Fruit fly (Drosophila melanogaster): Measurements from ENCODE around the gene santa-maria.
A peak's percentile ranks its signal among the peaks of the same experiment; 100 is the strongest.

The santa-maria gene

DNA sequence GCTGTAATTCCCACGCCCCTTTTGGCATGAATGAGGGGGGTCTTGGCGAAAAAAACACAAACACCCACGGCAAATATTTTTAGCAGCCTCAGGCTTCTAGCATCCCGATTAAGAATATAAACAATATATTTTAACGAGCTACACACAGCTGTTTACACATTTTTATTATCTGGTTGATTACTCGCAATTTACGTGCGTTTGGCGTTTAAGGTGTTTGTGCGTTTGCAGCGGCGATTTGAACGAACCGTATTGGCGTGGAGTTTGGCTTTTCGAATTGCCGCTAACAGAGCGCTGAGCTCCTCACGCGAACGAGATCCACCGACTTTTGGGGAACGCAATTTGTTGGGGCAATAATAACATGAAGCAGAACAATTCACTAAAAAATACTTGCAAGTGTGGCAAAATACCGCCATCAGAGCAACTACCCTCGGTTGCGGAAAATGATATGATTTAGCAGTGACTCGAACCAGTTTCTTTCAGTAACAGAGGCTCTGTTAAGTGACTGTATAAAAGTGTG lies 45.0 kb upstream of the santa-maria start, which contains the start of gene Ziz (continued):
- TF ChIP-seq Lhr (GFP tag; optimal IDR thresholded peaks at IDR 0.05): peak; percentile 97
- TF ChIP-seq chn (GFP tag; optimal IDR thresholded peaks at IDR 0.05): no peak
- TF ChIP-seq CG17568 (GFP tag; optimal IDR thresholded peaks at IDR 0.05): no peak
- TF ChIP-seq CG14050 (GFP tag; IDR thresholded peaks at IDR 0.05): no peak
- no peak for TF ChIP-seq mld (GFP tag; IDR thresholded peaks at IDR 0.05; ENCODE audit: partially characterized antibody)
- peak; percentile 27 for TF ChIP-seq tap (tag; optimal IDR thresholded peaks at IDR 0.05)
- no peak for TF ChIP-seq CG9437 (GFP tag; optimal IDR thresholded peaks at IDR 0.05)
- TF ChIP-seq Myb (GFP tag; optimal IDR thresholded peaks at IDR 0.05): peak; percentile 97
- peak; percentile 9 for TF ChIP-seq CG1233 (GFP tag; optimal IDR thresholded peaks at IDR 0.05)
- TF ChIP-seq nerfin-2 (GFP tag; IDR thresholded peaks at IDR 0.05; ENCODE audit: partially characterized antibody): no peak
- TF ChIP-seq al (GFP tag; IDR thresholded peaks at IDR 0.05): 0 out of 2 replicates have a peak, but pooled peaks have one; percentile 24
- TF ChIP-seq CG10959 (GFP tag; IDR thresholded peaks at IDR 0.05): 0 out of 2 replicates have a peak, but pooled peaks have one; percentile 8
- TF ChIP-seq CG9215 (GFP tag; IDR thresholded peaks at IDR 0.05): no peak
- TF ChIP-seq zen (tag; optimal IDR thresholded peaks at IDR 0.05): peak; percentile 36
- peak; percentile 6 for TF ChIP-seq Camta (GFP tag; optimal IDR thresholded peaks at IDR 0.05)
- no peak for TF ChIP-seq croc (GFP tag; conservative IDR thresholded peaks at IDR 0.05)
- no peak for TF ChIP-seq CG10462 (GFP tag; optimal IDR thresholded peaks at IDR 0.05)
- TF ChIP-seq CG6689 (GFP tag; IDR thresholded peaks at IDR 0.05): 0 out of 2 replicates have a peak, but pooled peaks have one; percentile 12
- TF ChIP-seq Adf1 (GFP tag; IDR thresholded peaks at IDR 0.05): peak; percentile 59; the same call in 1 of the 2 replicates
- no peak for TF ChIP-seq CG15073 (GFP tag; optimal IDR thresholded peaks at IDR 0.05)
- peak; percentile 78 for TF ChIP-seq gro (GFP tag; optimal IDR thresholded peaks at IDR 0.05)
- no peak for TF ChIP-seq pnt (GFP tag; optimal IDR thresholded peaks at IDR 0.05)
- peak; percentile 10 for TF ChIP-seq CG6813 (GFP tag; optimal IDR thresholded peaks at IDR 0.05)
- TF ChIP-seq ara (GFP tag; IDR thresholded peaks at IDR 0.05): no peak
- no peak for TF ChIP-seq dati (GFP tag; IDR thresholded peaks at IDR 0.05)
- TF ChIP-seq Poxn (GFP tag; IDR thresholded peaks at IDR 0.05): no peak
- TF ChIP-seq CG3995 (GFP tag; optimal IDR thresholded peaks at IDR 0.05): no peak
- 0 out of 2 replicates have a peak, but pooled peaks have one; percentile 8 for TF ChIP-seq CG6272 (GFP tag; IDR thresholded peaks at IDR 0.05)
- peak; percentile 50; the same call in 1 of the 3 replicates for TF ChIP-seq HLH4C (GFP tag; IDR thresholded peaks at IDR 0.05; ENCODE audit: partially characterized antibody)
- peak; percentile 2 for TF ChIP-seq dmrt99B (tag; optimal IDR thresholded peaks at IDR 0.05)
- no peak for TF ChIP-seq emc (GFP tag; optimal IDR thresholded peaks at IDR 0.05)
- TF ChIP-seq CG10274 (GFP tag; optimal IDR thresholded peaks at IDR 0.05): no peak
- TF ChIP-seq B-H2 (GFP tag; optimal IDR thresholded peaks at IDR 0.05): peak; percentile 72
- peak; percentile 24 for TF ChIP-seq NK7.1 (GFP tag; optimal IDR thresholded peaks at IDR 0.05)
- no peak for TF ChIP-seq CG18764 (GFP tag; optimal IDR thresholded peaks at IDR 0.05)
- peak; percentile 30 for TF ChIP-seq Dad (GFP tag; optimal IDR thresholded peaks at IDR 0.05)
- peak; percentile 97 for TF ChIP-seq Jarid2 (GFP tag; optimal IDR thresholded peaks at IDR 0.05)
- no peak for TF ChIP-seq sima (GFP tag; optimal IDR thresholded peaks at IDR 0.05)
- peak; percentile 61 for TF ChIP-seq phol (tag; optimal IDR thresholded peaks at IDR 0.05)
- peak; percentile 27 for TF ChIP-seq dm (GFP tag; optimal IDR thresholded peaks at IDR 0.05)
- TF ChIP-seq ase (GFP tag; IDR thresholded peaks at IDR 0.05): no peak
- TF ChIP-seq Ravus (GFP tag; IDR thresholded peaks at IDR 0.05): no peak
- TF ChIP-seq HLH3B (GFP tag; IDR thresholded peaks at IDR 0.05): peak; percentile 29; the same call in 1 of the 2 replicates
- TF ChIP-seq Drgx (GFP tag; IDR thresholded peaks at IDR 0.05): no peak
- TF ChIP-seq mirr (GFP tag; optimal IDR thresholded peaks at IDR 0.05): peak; percentile 70
- peak; percentile 63 for TF ChIP-seq CG13287 (GFP tag; IDR thresholded peaks at IDR 0.05; ENCODE audit: partially characterized antibody)
- TF ChIP-seq pan (optimal IDR thresholded peaks at IDR 0.05): no peak
- peak in 1 of 2 experiments; percentile 14 for TF ChIP-seq pan (GFP tag; optimal IDR thresholded peaks at IDR 0.05 in 1 of 2, IDR thresholded peaks at IDR 0.05 in 1 of 2)
- TF ChIP-seq CG2120 (GFP tag; optimal IDR thresholded peaks at IDR 0.05): peak; percentile 45
- TF ChIP-seq sisA (GFP tag; IDR thresholded peaks at IDR 0.05): no peak
- 0 out of 4 replicates have a peak, but pooled peaks have one; percentile 22 for TF ChIP-seq Gug (GFP tag; IDR thresholded peaks at IDR 0.05)
